Worm (Caenorhabditis elegans) whole organism, midembryonic: Measurements from ENCODE around the gene Y116A8A.150.
"Not testable (repeated sequence)": the region's sequence is repeated elsewhere in the genome, so short reads cannot be mapped to it uniquely, and the experiment has no call there.

Experiments used
- T22C8.4 ChIP-seq: fragments of 200-800 bp; sonication (Bioruptor generic); IDR thresholded peaks from 2 replicates; pipeline ENCODE4 v1.3.6; 2022; ENCODE audit warnings: missing genetic modification characterization, missing compliant biosample characterization
- cog-1 ChIP-seq: sonication (generic microtip); optimal IDR thresholded peaks from 2 replicates; lab custom pipeline; 2016; ENCODE audit warnings: missing genetic modification characterization, missing compliant biosample characterization
- flt-1 ChIP-seq: fragments of 200-800 bp; sonication (Bioruptor generic); IDR thresholded peaks from 2 replicates; pipeline ENCODE4 v1.3.6; 2022; ENCODE audit warnings: missing genetic modification characterization, missing compliant biosample characterization
- klf-2 ChIP-seq: fragments of 200-800 bp; sonication (Bioruptor generic); conservative IDR thresholded peaks from 2 replicates; pipeline ENCODE4 v1.3.6; 2022; ENCODE audit warnings: missing genetic modification reagents, missing genetic modification characterization, missing compliant biosample characterization
- med-1 ChIP-seq: sonication (generic microtip); optimal IDR thresholded peaks from 2 replicates; lab custom pipeline; 2017; ENCODE audit warnings: missing genetic modification characterization, mild to moderate bottlenecking, missing compliant biosample characterization, antibody characterized with exemption, missing genetic modification reagents; ENCODE audit not compliant: insufficient read depth
- ref-1 ChIP-seq: fragments of 200-800 bp; sonication (Bioruptor generic); conservative IDR thresholded peaks from 2 replicates; pipeline ENCODE4 v1.3.6; 2022; ENCODE audit warnings: missing genetic modification reagents, missing genetic modification characterization, missing compliant biosample characterization
- tab-1 ChIP-seq: fragments of 200-800 bp; sonication (Bioruptor generic); IDR thresholded peaks from 2 replicates; pipeline ENCODE4 v1.3.6; 2022; ENCODE audit warnings: missing genetic modification characterization, missing compliant biosample characterization
- ztf-23 ChIP-seq: fragments of 200-800 bp; sonication (Bioruptor generic); IDR thresholded peaks from 2 replicates; pipeline ENCODE4 v1.3.6; 2022; ENCODE audit warnings: missing genetic modification reagents, missing genetic modification characterization, missing compliant biosample characterization
- ztf-29 ChIP-seq: fragments of 200-800 bp; sonication (Bioruptor generic); IDR thresholded peaks from 2 replicates; pipeline ENCODE4 v1.3.6; 2022; ENCODE audit warnings: missing genetic modification reagents, missing genetic modification characterization, missing compliant biosample characterization

The Y116A8A.150 gene

ce11 chrIV:16842873-16843272, at the start of gene Y116A8A.150:
Gene Y116A8A.150 (minus strand): TSS chrIV:16842973.
- TF ChIP-seq ztf-23, ref-1, klf-2 (GFP tag; lab: Robert Waterston, UW): not testable (repeated sequence)

ce11 chrIV:16888580-16888979, 45.8 kb upstream of the Y116A8A.150 start:
- no peak for TF ChIP-seq med-1
- TF ChIP-seq ztf-23 (GFP tag; lab: Robert Waterston, UW): no peak
- TF ChIP-seq klf-2 (GFP tag; lab: Robert Waterston, UW): no peak
- no peak for TF ChIP-seq tab-1 (GFP tag; lab: Robert Waterston, UW)
- TF ChIP-seq flt-1: no peak
- TF ChIP-seq ztf-29 (GFP tag; lab: Robert Waterston, UW): no peak
- no peak for TF ChIP-seq T22C8.4 (GFP tag; lab: Robert Waterston, UW)
- no peak for TF ChIP-seq ref-1 (GFP tag; lab: Robert Waterston, UW)
- no peak for TF ChIP-seq cog-1 (tag; lab: Kevin White, UChicago)

ce11 chrIV:16882414-16882813, 39.6 kb upstream of the Y116A8A.150 start:
- peak; percentile 89 for TF ChIP-seq flt-1

ce11 chrIV:16868900-16869299, 26.1 kb upstream of the Y116A8A.150 start, which contains the start of gene T06A10.106:
Gene T06A10.106 (minus strand): TSS chrIV:16869000.
- TF ChIP-seq klf-2 (GFP tag; lab: Robert Waterston, UW) (no peak), tab-1 (GFP tag; lab: Robert Waterston, UW) (no peak), ztf-23 (GFP tag; lab: Robert Waterston, UW) (no peak), med-1 (no peak), ref-1 (GFP tag; lab: Robert Waterston, UW) (no peak), flt-1 (no peak), T22C8.4 (GFP tag; lab: Robert Waterston, UW) (no peak), ztf-29 (GFP tag; lab: Robert Waterston, UW) (no peak), cog-1 (tag; lab: Kevin White, UChicago) (no peak)

- no peak for TF ChIP-seq T22C8.4 (GFP tag; lab: Robert Waterston, UW)
- no peak for TF ChIP-seq ref-1 (GFP tag; lab: Robert Waterston, UW)
- no peak for TF ChIP-seq cog-1 (tag; lab: Kevin White, UChicago)
- no peak for TF ChIP-seq flt-1
- TF ChIP-seq ztf-29 (GFP tag; lab: Robert Waterston, UW): no peak
- no peak for TF ChIP-seq tab-1 (GFP tag; lab: Robert Waterston, UW)
- TF ChIP-seq ztf-23 (GFP tag; lab: Robert Waterston, UW): no peak
- no peak for TF ChIP-seq med-1
- no peak for TF ChIP-seq klf-2 (GFP tag; lab: Robert Waterston, UW)
Measured at ce11 chrIV:16867223-16867622, 24.4 kb upstream of the Y116A8A.150 start, which contains the start of gene T06A10.107. Gene T06A10.107 (plus strand): TSS chrIV:16867523.

ce11 chrIV:16865487-16865886, 22.7 kb upstream of the Y116A8A.150 start, which contains the start of gene gtsf-1:
Gene gtsf-1 (plus strand): TSS chrIV:16865840.
- TF ChIP-seq tab-1 (GFP tag; lab: Robert Waterston, UW) (peak; percentile 78), ztf-23 (GFP tag; lab: Robert Waterston, UW) (peak; percentile 79), ztf-29 (GFP tag; lab: Robert Waterston, UW) (peak; percentile 70), klf-2 (GFP tag; lab: Robert Waterston, UW) (peak; percentile 65; the same call in 1 of the 2 replicates), med-1 (peak; percentile 62), ref-1 (GFP tag; lab: Robert Waterston, UW) (no peak), T22C8.4 (GFP tag; lab: Robert Waterston, UW) (peak; percentile 68), flt-1 (peak; percentile 77), cog-1 (tag; lab: Kevin White, UChicago) (peak; percentile 55)

- no peak for TF ChIP-seq tab-1 (GFP tag; lab: Robert Waterston, UW)
- TF ChIP-seq ztf-23 (GFP tag; lab: Robert Waterston, UW): 0 out of 2 replicates have a peak, but pooled peaks have one; percentile 32
- TF ChIP-seq flt-1: no peak
Measured at ce11 chrIV:16864876-16865275, 22.1 kb upstream of the Y116A8A.150 start.

ce11 chrIV:16863431-16863895, 20.7 kb upstream of the Y116A8A.150 start, which contains the start of the genes mel-46 and lsy-13:
Gene mel-46 (minus strand): TSS chrIV:16863481.
Gene lsy-13 (plus strand): TSS chrIV:16863870.
- TF ChIP-seq ztf-29 (GFP tag; lab: Robert Waterston, UW) (no peak), ztf-23 (GFP tag; lab: Robert Waterston, UW) (peak; percentile 83), cog-1 (tag; lab: Kevin White, UChicago) (peak; percentile 21), klf-2 (GFP tag; lab: Robert Waterston, UW) (no peak), med-1 (peak; percentile 68), flt-1 (peak; percentile 86), tab-1 (GFP tag; lab: Robert Waterston, UW) (peak; percentile 72; the same call in 1 of the 2 replicates), ref-1 (GFP tag; lab: Robert Waterston, UW) (no peak), T22C8.4 (GFP tag; lab: Robert Waterston, UW) (peak; percentile 65)

- no peak for TF ChIP-seq ztf-23 (GFP tag; lab: Robert Waterston, UW)
- no peak for TF ChIP-seq ztf-29 (GFP tag; lab: Robert Waterston, UW)
- TF ChIP-seq med-1: no peak
- no peak for TF ChIP-seq flt-1
- TF ChIP-seq tab-1 (GFP tag; lab: Robert Waterston, UW): no peak
- TF ChIP-seq T22C8.4 (GFP tag; lab: Robert Waterston, UW): no peak
- TF ChIP-seq klf-2 (GFP tag; lab: Robert Waterston, UW): no peak
- TF ChIP-seq cog-1 (tag; lab: Kevin White, UChicago): no peak
- no peak for TF ChIP-seq ref-1 (GFP tag; lab: Robert Waterston, UW)
Measured at ce11 chrIV:16860702-16861101, 17.9 kb upstream of the Y116A8A.150 start.

ce11 chrIV:16854790-16855189, 12.0 kb upstream of the Y116A8A.150 start, which contains the start of gene map-2:
Gene map-2 (minus strand): TSS chrIV:16854890.
- TF ChIP-seq ztf-29 (GFP tag; lab: Robert Waterston, UW) (no peak), cog-1 (tag; lab: Kevin White, UChicago) (no peak), ztf-23 (GFP tag; lab: Robert Waterston, UW) (no peak), tab-1 (GFP tag; lab: Robert Waterston, UW) (no peak)
